Fruit fly (Drosophila melanogaster) whole organism, embryonic: ENCODE measurements around the gene dlp.

Experiments used
- CG2889 ChIP-seq: fragments of 200-800 bp; sonication (Bioruptor generic); IDR thresholded peaks from 3 replicates; pipeline ENCODE4 v1.3.6; 2022; ENCODE audit warnings: missing biosample characterization, missing genetic modification characterization
- CG42726 ChIP-seq: fragments of 200-800 bp; sonication (Bioruptor generic); IDR thresholded peaks from 2 replicates; pipeline ENCODE4 v1.3.6; 2022; ENCODE audit warnings: missing biosample characterization, missing genetic modification characterization; ENCODE audit not compliant: partially characterized antibody
- CG9215 ChIP-seq: fragments of 200-800 bp; sonication (Bioruptor generic); IDR thresholded peaks from 2 replicates; pipeline ENCODE4 v1.3.6; 2022; ENCODE audit warnings: missing biosample characterization, missing genetic modification characterization
- E2f2 ChIP-seq: fragments of 200-800 bp; sonication (Bioruptor generic); IDR thresholded peaks from 2 replicates; pipeline ENCODE4 v1.3.6; 2022; ENCODE audit warnings: missing biosample characterization, missing genetic modification characterization
- Hr51 ChIP-seq, 2 experiments: fragments of 200-800 bp; sonication (Bioruptor generic); optimal IDR thresholded peaks; 2 replicates in 1 of 2; 3 replicates in 1 of 2; lab custom pipeline; 2016 to 2018; ENCODE audit warnings: missing biosample characterization in 2 of 2, missing genetic modification characterization in 2 of 2, mild to moderate bottlenecking in 1 of 2, moderate library complexity in 1 of 2
- chn ChIP-seq: fragments of 200-800 bp; sonication (Bioruptor generic); optimal IDR thresholded peaks from 2 replicates; lab custom pipeline; 2016; ENCODE audit warnings: missing biosample characterization, missing genetic modification characterization
- fd96Cb ChIP-seq: fragments of 200-800 bp; sonication (Bioruptor generic); optimal IDR thresholded peaks from 2 replicates; lab custom pipeline; 2018; ENCODE audit warnings: missing biosample characterization, mild to moderate bottlenecking, missing genetic modification characterization, moderate library complexity
- tio ChIP-seq: fragments of 200-800 bp; sonication (Bioruptor generic); optimal IDR thresholded peaks from 2 replicates; lab custom pipeline; 2017; ENCODE audit warnings: missing biosample characterization, missing genetic modification characterization, inconsistent platforms

- TF ChIP-seq fd96Cb (tag; lab: Kevin White, UChicago) (no peak), Hr51 (GFP tag; optimal IDR thresholded peaks at IDR 0.05; lab: Kevin White, UChicago) (no peak), CG2889 (GFP tag; lab: Robert Waterston, UW) (no peak), E2f2 (no peak), tio (GFP tag; lab: Kevin White, UChicago) (no peak), CG9215 (GFP tag; lab: Robert Waterston, UW) (no peak), CG42726 (no peak), chn (no peak)
These were observed 58.6 kb downstream of the dlp start, which contains the start of gene gdrd for dm6 chr3L:14691047-14691446.
